Worm (Caenorhabditis elegans) whole organism, L1 larva: Measurements from ENCODE around the gene ltah-1.2.

Experiments used
- F16B12.6 ChIP-seq: fragments of 150-350 bp; optimal IDR thresholded peaks from 2 replicates; lab custom pipeline; 2014; ENCODE audit warnings: missing biosample characterization, missing genetic modification characterization
- Y116A8C.19 ChIP-seq: sonication (generic microtip); optimal IDR thresholded peaks from 2 replicates; lab custom pipeline; 2016; ENCODE audit warnings: missing compliant biosample characterization, missing genetic modification characterization, borderline replicate concordance
- aha-1 ChIP-seq: fragments of 150-350 bp; optimal IDR thresholded peaks from 2 replicates; lab custom pipeline; 2014; ENCODE audit warnings: missing biosample characterization, missing genetic modification characterization
- ama-1 ChIP-seq: fragments of 150-350 bp; optimal IDR thresholded peaks from 2 replicates; lab custom pipeline; 2014
- blmp-1 ChIP-seq: fragments of 150-350 bp; optimal IDR thresholded peaks from 2 replicates; lab custom pipeline; 2014; ENCODE audit warnings: missing biosample characterization, missing genetic modification characterization
- ceh-63 ChIP-seq: fragments of 200-800 bp; sonication (Bioruptor generic); optimal IDR thresholded peaks from 2 replicates; lab custom pipeline; 2018; ENCODE audit warnings: mild to moderate bottlenecking, missing genetic modification characterization, missing compliant biosample characterization
- ceh-8 ChIP-seq: fragments of 200-800 bp; sonication (Bioruptor generic); optimal IDR thresholded peaks from 2 replicates; lab custom pipeline; 2018; ENCODE audit warnings: mild to moderate bottlenecking, missing genetic modification characterization, moderate library complexity, missing compliant biosample characterization
- ceh-82 ChIP-seq, 3 experiments: fragments of 150-350 bp in 1 of 3; sonication (generic microtip) in 2 of 3; optimal IDR thresholded peaks; 2 replicates each; lab custom pipeline; 2014 to 2017; ENCODE audit warnings: missing biosample characterization in 3 of 3, missing genetic modification characterization in 3 of 3
- ceh-88 ChIP-seq: fragments of 200-800 bp; sonication (Bioruptor generic); IDR thresholded peaks from 2 replicates; pipeline ENCODE4 v1.3.6; 2022; ENCODE audit warnings: missing genetic modification characterization, missing compliant biosample characterization
- ceh-90 ChIP-seq: sonication (generic microtip); optimal IDR thresholded peaks from 2 replicates; lab custom pipeline; 2016; ENCODE audit warnings: missing genetic modification characterization, missing compliant biosample characterization
- dpl-1 ChIP-seq, 3 experiments: fragments of 150-350 bp in 2 of 3; sonication (generic microtip) in 1 of 3; optimal IDR thresholded peaks; 2 replicates each; lab custom pipeline; 2014 to 2017; ENCODE audit warnings: missing biosample characterization in 3 of 3, missing genetic modification characterization in 3 of 3, missing genetic modification reagents in 3 of 3
- dsc-1 ChIP-seq: sonication (generic microtip); optimal IDR thresholded peaks from 2 replicates; lab custom pipeline; 2016; ENCODE audit warnings: mild to moderate bottlenecking, missing genetic modification characterization, missing compliant biosample characterization
- efl-1 ChIP-seq, 4 experiments: fragments of 150-350 bp; optimal IDR thresholded peaks in 3 of 4; peaks in 1 of 4; 1 replicate in 1 of 4; 2 replicates in 3 of 4; lab custom pipeline; 2014; ENCODE audit warnings: missing biosample characterization in 2 of 4, missing genetic modification characterization in 2 of 4, missing genetic modification reagents in 2 of 4
- efl-3 ChIP-seq: fragments of 200-800 bp; sonication (Bioruptor generic); optimal IDR thresholded peaks from 2 replicates; lab custom pipeline; 2018; ENCODE audit warnings: mild to moderate bottlenecking, missing genetic modification characterization, missing compliant biosample characterization
- elt-2 ChIP-seq: sonication (generic microtip); optimal IDR thresholded peaks from 2 replicates; lab custom pipeline; 2016; ENCODE audit warnings: missing genetic modification characterization, mild to moderate bottlenecking, inconsistent platforms, missing compliant biosample characterization, missing genetic modification reagents
- elt-3 ChIP-seq, 6 experiments: fragments of 150-350 bp in 1 of 6; sonication (generic microtip); optimal IDR thresholded peaks; 2 replicates each; lab custom pipeline; 2017 to 2018; ENCODE audit warnings: missing biosample characterization in 6 of 6, missing genetic modification characterization in 6 of 6, inconsistent platforms in 1 of 6
- ets-5 ChIP-seq: fragments of 200-800 bp; sonication (Bioruptor generic); IDR thresholded peaks from 2 replicates; pipeline ENCODE4 v1.3.6; 2022; ENCODE audit warnings: missing genetic modification characterization, missing compliant biosample characterization
- fkh-10 ChIP-seq: sonication (generic microtip); optimal IDR thresholded peaks from 2 replicates; lab custom pipeline; 2017; ENCODE audit warnings: missing biosample characterization, missing genetic modification reagents, missing genetic modification characterization
- fkh-8 ChIP-seq: sonication (generic microtip); optimal IDR thresholded peaks from 2 replicates; lab custom pipeline; 2016; ENCODE audit warnings: mild to moderate bottlenecking, missing genetic modification characterization, missing compliant biosample characterization
- fos-1 ChIP-seq: fragments of 150-350 bp; optimal IDR thresholded peaks from 2 replicates; lab custom pipeline; 2014; ENCODE audit warnings: missing biosample characterization, missing genetic modification characterization
- grh-1 ChIP-seq: fragments of 200-800 bp; sonication (Bioruptor generic); IDR thresholded peaks from 2 replicates; pipeline ENCODE4 v1.3.6; 2022; ENCODE audit warnings: missing genetic modification reagents, missing genetic modification characterization, missing compliant biosample characterization
- hlh-17 ChIP-seq: fragments of 200-800 bp; sonication (Bioruptor generic); optimal IDR thresholded peaks from 2 replicates; lab custom pipeline; 2018; ENCODE audit warnings: missing genetic modification characterization, mild to moderate bottlenecking, missing compliant biosample characterization, moderate library complexity, borderline replicate concordance
- hpl-2 ChIP-seq: fragments of 150-350 bp; optimal IDR thresholded peaks from 2 replicates; lab custom pipeline; 2014; ENCODE audit warnings: missing biosample characterization, missing genetic modification reagents, missing genetic modification characterization
- irx-1 ChIP-seq: sonication (generic microtip); optimal IDR thresholded peaks from 2 replicates; lab custom pipeline; 2016; ENCODE audit warnings: missing genetic modification characterization, missing compliant biosample characterization
- jun-1 ChIP-seq: fragments of 150-350 bp; optimal IDR thresholded peaks from 2 replicates; lab custom pipeline; 2014; ENCODE audit warnings: missing biosample characterization, missing genetic modification reagents, missing genetic modification characterization
- lin-13 ChIP-seq: fragments of 150-350 bp; optimal IDR thresholded peaks from 2 replicates; lab custom pipeline; 2014; ENCODE audit warnings: missing biosample characterization, missing genetic modification reagents, missing genetic modification characterization
- lin-14 ChIP-seq: fragments of 200-800 bp; sonication (Bioruptor generic); optimal IDR thresholded peaks from 2 replicates; lab custom pipeline; 2018; ENCODE audit warnings: mild to moderate bottlenecking, missing genetic modification characterization, moderate library complexity, missing compliant biosample characterization
- lin-39 ChIP-seq: fragments of 150-350 bp; optimal IDR thresholded peaks from 2 replicates; lab custom pipeline; 2014; ENCODE audit warnings: missing biosample characterization, missing genetic modification reagents, missing genetic modification characterization
- mef-2 ChIP-seq: fragments of 150-350 bp; optimal IDR thresholded peaks from 2 replicates; lab custom pipeline; 2014; ENCODE audit warnings: missing biosample characterization, missing genetic modification characterization
- mep-1 ChIP-seq: fragments of 150-350 bp; optimal IDR thresholded peaks from 2 replicates; lab custom pipeline; 2014; ENCODE audit warnings: missing biosample characterization, missing genetic modification characterization
- nhr-12 ChIP-seq: sonication (generic microtip); optimal IDR thresholded peaks from 2 replicates; lab custom pipeline; 2017; ENCODE audit warnings: missing biosample characterization, missing genetic modification characterization
- nhr-19 ChIP-seq: fragments of 200-800 bp; sonication (Bioruptor generic); conservative IDR thresholded peaks from 2 replicates; pipeline ENCODE4 v1.3.6; 2022; ENCODE audit warnings: missing genetic modification characterization, missing compliant biosample characterization
- nhr-20 ChIP-seq: sonication (generic microtip); optimal IDR thresholded peaks from 2 replicates; lab custom pipeline; 2016; ENCODE audit warnings: mild to moderate bottlenecking, missing genetic modification characterization, missing compliant biosample characterization
- nhr-237 ChIP-seq: fragments of 150-350 bp; optimal IDR thresholded peaks from 2 replicates; lab custom pipeline; 2014; ENCODE audit warnings: missing biosample characterization, missing genetic modification characterization
- nhr-28 ChIP-seq: fragments of 150-350 bp; optimal IDR thresholded peaks from 2 replicates; lab custom pipeline; 2014; ENCODE audit warnings: missing biosample characterization, missing genetic modification characterization
- nhr-71 ChIP-seq: sonication (generic microtip); optimal IDR thresholded peaks from 2 replicates; lab custom pipeline; 2016; ENCODE audit warnings: mild to moderate bottlenecking, missing genetic modification characterization, moderate library complexity, missing compliant biosample characterization
- nhr-77 ChIP-seq: fragments of 150-350 bp; optimal IDR thresholded peaks from 2 replicates; lab custom pipeline; 2014; ENCODE audit warnings: missing biosample characterization, missing genetic modification characterization
- nhr-85 ChIP-seq: sonication (generic microtip); peaks from one replicate; lab custom pipeline; 2016; ENCODE audit warnings: missing genetic modification characterization, inconsistent platforms, missing compliant biosample characterization
- nhr-90 ChIP-seq: sonication (generic microtip); optimal IDR thresholded peaks from 2 replicates; lab custom pipeline; 2016; ENCODE audit warnings: mild to moderate bottlenecking, missing genetic modification characterization, missing compliant biosample characterization; ENCODE audit not compliant: poor library complexity
- pqm-1 ChIP-seq: sonication (generic microtip); optimal IDR thresholded peaks from 3 replicates; lab custom pipeline; 2017; ENCODE audit warnings: missing biosample characterization, missing genetic modification characterization
- skn-1 ChIP-seq: fragments of 150-350 bp; optimal IDR thresholded peaks from 2 replicates; lab custom pipeline; 2014; ENCODE audit warnings: missing biosample characterization, missing genetic modification characterization
- snu-23 ChIP-seq: sonication (generic microtip); optimal IDR thresholded peaks from 2 replicates; lab custom pipeline; 2016; ENCODE audit warnings: missing genetic modification characterization, missing compliant biosample characterization
- sup-37 ChIP-seq: fragments of 200-800 bp; sonication (Bioruptor generic); optimal IDR thresholded peaks from 2 replicates; lab custom pipeline; 2018; ENCODE audit warnings: mild to moderate bottlenecking, missing genetic modification characterization, missing compliant biosample characterization
- swsn-7 ChIP-seq: sonication (generic microtip); optimal IDR thresholded peaks from 2 replicates; lab custom pipeline; 2016; ENCODE audit warnings: missing genetic modification characterization, missing compliant biosample characterization
- unc-130 ChIP-seq: fragments of 150-350 bp; optimal IDR thresholded peaks from 2 replicates; lab custom pipeline; 2017; ENCODE audit warnings: missing biosample characterization, missing genetic modification characterization, inconsistent platforms
- unc-30 ChIP-seq: sonication (generic microtip); optimal IDR thresholded peaks from 2 replicates; lab custom pipeline; 2017; ENCODE audit warnings: missing biosample characterization, missing genetic modification characterization
- unc-62 ChIP-seq: fragments of 150-350 bp; optimal IDR thresholded peaks from 2 replicates; lab custom pipeline; 2014; ENCODE audit warnings: missing biosample characterization, missing genetic modification reagents, missing genetic modification characterization
- unc-86 ChIP-seq: sonication (generic microtip); optimal IDR thresholded peaks from 2 replicates; lab custom pipeline; 2016; ENCODE audit warnings: missing genetic modification characterization, missing compliant biosample characterization
- unc-98 ChIP-seq: fragments of 200-800 bp; sonication (Bioruptor generic); IDR thresholded peaks from 2 replicates; pipeline ENCODE4 v1.3.6; 2022; ENCODE audit warnings: missing genetic modification characterization, missing compliant biosample characterization
- zag-1 ChIP-seq: fragments of 150-350 bp; optimal IDR thresholded peaks from 2 replicates; lab custom pipeline; 2014; ENCODE audit warnings: missing biosample characterization, missing genetic modification characterization
- zip-4 ChIP-seq: fragments of 200-800 bp; sonication (Bioruptor generic); optimal IDR thresholded peaks from 2 replicates; lab custom pipeline; 2018; ENCODE audit warnings: mild to moderate bottlenecking, missing genetic modification characterization, moderate library complexity, missing compliant biosample characterization
- ztf-11 ChIP-seq, 2 experiments: sonication (generic microtip); optimal IDR thresholded peaks; 2 replicates each; lab custom pipeline; 2016 to 2017; ENCODE audit warnings: missing genetic modification characterization in 2 of 2, missing biosample characterization in 1 of 2, missing compliant biosample characterization in 1 of 2

The ltah-1.2 gene

ce11 chrIV:3654214-3654613, 41.3 kb upstream of the ltah-1.2 start (continued):
- TF ChIP-seq nhr-71 (tag; lab: Kevin White, UChicago): peak; percentile 96

- no peak for TF ChIP-seq nhr-28
- no peak for TF ChIP-seq nhr-12
- no peak for TF ChIP-seq zag-1 (tag; lab: Kevin White, UChicago)
- no peak for TF ChIP-seq fkh-8 (tag; lab: Kevin White, UChicago)
- TF ChIP-seq mef-2 (tag; lab: Kevin White, UChicago): no peak
- no peak for TF ChIP-seq hpl-2
- no peak for TF ChIP-seq fos-1 (tag; lab: Kevin White, UChicago)
- TF ChIP-seq efl-1 (optimal IDR thresholded peaks at IDR 0.05; lab: Kevin White, UChicago): peak; percentile 67 to 79
- TF ChIP-seq efl-1 (GFP tag; optimal IDR thresholded peaks at IDR 0.05 in 1 of 2; lab: Kevin White, UChicago): peak in 1 of 2 experiments; percentile 84
- TF ChIP-seq ceh-8 (GFP tag; lab: Kevin White, UChicago): no peak
- peak; percentile 7 for TF ChIP-seq lin-13
- TF ChIP-seq swsn-7 (tag; lab: Kevin White, UChicago): peak; percentile 28
- peak; percentile 78 for TF ChIP-seq elt-2 (tag; lab: Kevin White, UChicago)
- peak; percentile 49 for TF ChIP-seq lin-39
- TF ChIP-seq efl-3 (GFP tag; lab: Kevin White, UChicago): no peak
- TF ChIP-seq dpl-1 (GFP tag; optimal IDR thresholded peaks at IDR 0.05; lab: Kevin White, UChicago): peak in 1 of 3 experiments; percentile 25
- no peak for TF ChIP-seq Y116A8C.19 (tag; lab: Kevin White, UChicago)
- peak; percentile 3 for TF ChIP-seq jun-1 (tag; lab: Kevin White, UChicago)
- peak; percentile 85 for TF ChIP-seq lin-14 (GFP tag; lab: Kevin White, UChicago)
- TF ChIP-seq ets-5: no peak
- TF ChIP-seq nhr-237 (tag; lab: Kevin White, UChicago): no peak
- no peak for TF ChIP-seq fkh-10 (GFP tag; lab: Kevin White, UChicago)
- peak; percentile 47 for TF ChIP-seq ama-1 (lab: Kevin White, UChicago)
- TF ChIP-seq grh-1 (GFP tag; lab: Robert Waterston, UW): peak; percentile 71
- no peak for TF ChIP-seq ceh-90
- peak; percentile 99 for TF ChIP-seq nhr-85
- peak; percentile 91 for TF ChIP-seq nhr-20 (tag; lab: Kevin White, UChicago)
- no peak for TF ChIP-seq ceh-82 (tag; optimal IDR thresholded peaks at IDR 0.05; lab: Kevin White, UChicago)
- no peak for TF ChIP-seq F16B12.6 (tag; lab: Kevin White, UChicago)
- peak; percentile 50 for TF ChIP-seq irx-1 (tag; lab: Kevin White, UChicago)
- TF ChIP-seq unc-62: no peak
- TF ChIP-seq elt-3 (tag; optimal IDR thresholded peaks at IDR 0.05; lab: Kevin White, UChicago): peak in 5 of 6 experiments; percentile 46 to 94 (median 85)
- no peak for TF ChIP-seq unc-86
- no peak for TF ChIP-seq ceh-88 (GFP tag; lab: Robert Waterston, UW)
- no peak for TF ChIP-seq unc-30 (tag; lab: Kevin White, UChicago)
- no peak for TF ChIP-seq aha-1
- no peak for TF ChIP-seq hlh-17 (GFP tag; lab: Kevin White, UChicago)
- peak; percentile 88 for TF ChIP-seq blmp-1 (tag; lab: Kevin White, UChicago)
- TF ChIP-seq nhr-90 (tag; lab: Kevin White, UChicago): peak; percentile 92
- TF ChIP-seq unc-130 (tag; lab: Kevin White, UChicago): peak; percentile 79
- no peak for TF ChIP-seq dsc-1 (tag; lab: Kevin White, UChicago)
- TF ChIP-seq snu-23 (GFP tag; lab: Kevin White, UChicago): peak; percentile 81
- no peak for TF ChIP-seq zip-4 (GFP tag; lab: Kevin White, UChicago)
- TF ChIP-seq sup-37 (GFP tag; lab: Kevin White, UChicago): no peak
- TF ChIP-seq pqm-1 (tag; lab: Kevin White, UChicago): no peak
- no peak for TF ChIP-seq unc-98 (GFP tag; lab: Robert Waterston, UW)
- no peak for TF ChIP-seq nhr-77 (tag; lab: Kevin White, UChicago)
- peak; percentile 33 for TF ChIP-seq mep-1
- TF ChIP-seq ztf-11 (tag; optimal IDR thresholded peaks at IDR 0.05; lab: Kevin White, UChicago): no peak
- TF ChIP-seq nhr-19 (GFP tag; lab: Robert Waterston, UW): peak; percentile 95
- no peak for TF ChIP-seq skn-1 (tag; lab: Kevin White, UChicago)
- TF ChIP-seq ceh-63 (GFP tag; lab: Kevin White, UChicago): no peak
Measured at ce11 chrIV:3653420-3653823, 40.5 kb upstream of the ltah-1.2 start.
